Worm (Caenorhabditis elegans) whole organism, mixed stage, embryonic: Measurements from ENCODE around the gene H01M10.2.

Source experiments
- mab-5 ChIP-seq: fragments of 150-350 bp; optimal IDR thresholded peaks from 2 replicates; lab custom pipeline; 2014; ENCODE audit warnings: missing biosample characterization, missing genetic modification characterization
- nhr-12 ChIP-seq: fragments of 150-350 bp; optimal IDR thresholded peaks from 2 replicates; lab custom pipeline; 2014; ENCODE audit warnings: missing biosample characterization, missing genetic modification characterization
- nhr-28 ChIP-seq: fragments of 150-350 bp; optimal IDR thresholded peaks from 2 replicates; lab custom pipeline; 2014; ENCODE audit warnings: missing biosample characterization, missing genetic modification characterization
- nhr-76 ChIP-seq: sonication (generic microtip); optimal IDR thresholded peaks from 2 replicates; lab custom pipeline; 2017; ENCODE audit warnings: missing biosample characterization, missing genetic modification characterization
- pha-4 ChIP-seq: fragments of 150-350 bp; optimal IDR thresholded peaks from 2 replicates; lab custom pipeline; 2018; ENCODE audit warnings: missing biosample characterization, missing genetic modification reagents, missing genetic modification characterization
- snpc-4 ChIP-seq: fragments of 150-350 bp; optimal IDR thresholded peaks from 2 replicates; lab custom pipeline; 2014; ENCODE audit warnings: missing biosample characterization, missing genetic modification characterization
- unc-39 ChIP-seq: fragments of 150-350 bp; optimal IDR thresholded peaks from 2 replicates; lab custom pipeline; 2014; ENCODE audit warnings: missing biosample characterization, missing genetic modification characterization
- unc-62 ChIP-seq: fragments of 150-350 bp; optimal IDR thresholded peaks from 2 replicates; lab custom pipeline; 2014; ENCODE audit warnings: missing biosample characterization, missing genetic modification reagents, missing genetic modification characterization

DNA sequence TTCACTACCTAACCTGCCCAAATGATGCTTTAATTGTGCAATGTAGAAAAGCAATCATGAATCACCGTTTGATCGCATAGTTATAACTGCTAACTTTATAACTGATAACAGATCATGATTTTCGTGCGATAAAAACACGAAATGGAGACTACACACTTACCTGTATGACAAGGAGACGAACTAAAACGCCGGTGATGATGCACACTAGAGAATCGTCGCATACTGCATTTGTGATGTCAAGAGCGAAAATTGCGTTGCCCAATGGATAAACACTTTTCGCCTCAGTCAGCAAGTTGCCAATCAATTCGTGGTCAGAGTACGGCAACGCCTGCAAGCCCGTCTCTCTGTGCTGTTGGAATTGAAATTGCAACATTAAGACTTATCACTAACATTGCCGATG lies 16.5 kb downstream of the H01M10.2 start:
- TF ChIP-seq nhr-76 (tag; lab: Kevin White, UChicago) = no peak
- no peak for TF ChIP-seq snpc-4 (tag; lab: Kevin White, UChicago)
- TF ChIP-seq pha-4 (tag; lab: Kevin White, UChicago) = no peak
- no peak for TF ChIP-seq nhr-12 (tag; lab: Kevin White, UChicago)
- no peak for TF ChIP-seq unc-39 (tag; lab: Kevin White, UChicago)
- TF ChIP-seq unc-62 (GFP tag; lab: Kevin White, UChicago) = no peak
- TF ChIP-seq nhr-28 = no peak
- TF ChIP-seq mab-5 (tag; lab: Kevin White, UChicago) = no peak
